Worm (Caenorhabditis elegans) whole organism, L2 larva: ENCODE measurements around the gene nstp-10.

Source experiments
- blmp-1 ChIP-seq: sonication (generic microtip); optimal IDR thresholded peaks from 2 replicates; lab custom pipeline; 2017; ENCODE audit warnings: missing genetic modification characterization, mild to moderate bottlenecking, missing compliant biosample characterization, antibody characterized with exemption, moderate library complexity; ENCODE audit not compliant: insufficient read depth
- sma-9 ChIP-seq, 2 experiments: fragments of 150-350 bp in 1 of 2; sonication (generic microtip) in 1 of 2; optimal IDR thresholded peaks; 2 replicates each; lab custom pipeline; 2014 to 2016; ENCODE audit warnings: missing genetic modification characterization in 2 of 2, mild to moderate bottlenecking in 1 of 2, missing biosample characterization in 1 of 2, missing compliant biosample characterization in 1 of 2, missing genetic modification reagents in 1 of 2, moderate library complexity in 1 of 2

The nstp-10 gene

ce11 chrV:9499295-9499694 lies 50.3 kb downstream of the nstp-10 start:
- TF ChIP-seq blmp-1 (tag; lab: Kevin White, UChicago) = peak; percentile 42
- TF ChIP-seq sma-9 (GFP tag; optimal IDR thresholded peaks at IDR 0.05; lab: Kevin White, UChicago) = no peak
- no peak for TF ChIP-seq sma-9 (tag; optimal IDR thresholded peaks at IDR 0.05; lab: Kevin White, UChicago)
